In genomic region chrIV:11029412-11029811, ce11 we compare ENCODE assay signal across 4 worm cellular contexts.
TF ChIP-seq lines count a peak whose summit lies in the region.

Gene hrg-5, minus strand, starts transcription at chrIV:11029428.

TF ChIP-seq in whole organism, L2 larva, 48 proteins besides CTCF, POLR2A, EP300 and RAD21:
- TF ChIP-seq lin-13 (GFP tag; optimal IDR thresholded peaks at IDR 0.05; lab: Kevin White, UChicago) = no peak
- TF ChIP-seq Y55F3AM.14 (GFP tag; optimal IDR thresholded peaks at IDR 0.05; lab: Kevin White, UChicago) = no peak
- TF ChIP-seq fos-1 (tag; optimal IDR thresholded peaks at IDR 0.05; lab: Kevin White, UChicago) = no peak
- TF ChIP-seq nhr-77 (tag; optimal IDR thresholded peaks at IDR 0.05; lab: Kevin White, UChicago) = no peak
- TF ChIP-seq nhr-25 (tag; optimal IDR thresholded peaks at IDR 0.05; lab: Kevin White, UChicago) = no peak
- no peak for TF ChIP-seq ama-1 (optimal IDR thresholded peaks at IDR 0.05; lab: Kevin White, UChicago)
- peak; percentile 19 for TF ChIP-seq crh-2 (tag; optimal IDR thresholded peaks at IDR 0.05; lab: Kevin White, UChicago)
- peak; percentile 66 for TF ChIP-seq sma-9 (GFP tag; optimal IDR thresholded peaks at IDR 0.05; lab: Kevin White, UChicago)
- TF ChIP-seq sma-9 (tag; optimal IDR thresholded peaks at IDR 0.05; lab: Kevin White, UChicago) = no peak

TF ChIP-seq in whole organism, L3 larva, 47 proteins besides CTCF, POLR2A, EP300 and RAD21:
- TF ChIP-seq elt-2 (tag; optimal IDR thresholded peaks at IDR 0.05; lab: Kevin White, UChicago) (peak; percentile 33), sea-2 (GFP tag; optimal IDR thresholded peaks at IDR 0.05; lab: Kevin White, UChicago) (no peak), pqm-1 (tag; optimal IDR thresholded peaks at IDR 0.05; lab: Kevin White, UChicago) (peak; percentile 76), pha-4 (tag; optimal IDR thresholded peaks at IDR 0.05; lab: Kevin White, UChicago) (peak; percentile 68)
TF ChIP-seq in whole organism, L3 larva: peak in this region for 3.

TF ChIP-seq in whole organism, L4 larva, 104 proteins besides CTCF, POLR2A, EP300 and RAD21:
- no peak for TF ChIP-seq ceh-82 (tag; optimal IDR thresholded peaks at IDR 0.05; lab: Kevin White, UChicago)
- TF ChIP-seq dmd-6 (GFP tag; IDR thresholded peaks at IDR 0.05; lab: Robert Waterston, UW) = peak; percentile 65
- peak in 1 of 2 experiments; percentile 24 for TF ChIP-seq mdl-1 (tag; optimal IDR thresholded peaks at IDR 0.05; lab: Kevin White, UChicago)
- peak; percentile 68 for TF ChIP-seq nhr-28 (tag; optimal IDR thresholded peaks at IDR 0.05; lab: Kevin White, UChicago)
- no peak for TF ChIP-seq daf-16 (GFP tag; optimal IDR thresholded peaks at IDR 0.05; lab: Kevin White, UChicago)
- TF ChIP-seq daf-16 (tag; optimal IDR thresholded peaks at IDR 0.05; lab: Kevin White, UChicago) = peak; percentile 49

TF ChIP-seq in whole organism, young adult, 124 proteins besides CTCF, POLR2A, EP300 and RAD21:
- TF ChIP-seq F22D6.2 (tag; optimal IDR thresholded peaks at IDR 0.05; lab: Kevin White, UChicago) (no peak), egl-44 (GFP tag; IDR thresholded peaks at IDR 0.05; lab: Robert Waterston, UW) (no peak), F33H1.4 (GFP tag; IDR thresholded peaks at IDR 0.05; lab: Robert Waterston, UW) (no peak), nhr-80 (tag; optimal IDR thresholded peaks at IDR 0.05; lab: Kevin White, UChicago) (peak; percentile 66), let-526 (GFP tag; IDR thresholded peaks at IDR 0.05; lab: Robert Waterston, UW) (no peak), lag-1 (GFP tag; IDR thresholded peaks at IDR 0.05; lab: Robert Waterston, UW) (no peak)
